Worm (Caenorhabditis elegans) whole organism, mixed stage, embryonic: ENCODE measurements around the gene T19C3.5.

ENCODE experiments used
- M03D4.4 ChIP-seq: sonication (generic microtip); optimal IDR thresholded peaks from 2 replicates; lab custom pipeline; 2017; ENCODE audit warnings: mild to moderate bottlenecking, missing genetic modification characterization, missing compliant biosample characterization
- bed-3 ChIP-seq: fragments of 200-800 bp; sonication (Bioruptor generic); optimal IDR thresholded peaks from 3 replicates; lab custom pipeline; 2018; ENCODE audit warnings: mild to moderate bottlenecking, missing genetic modification characterization, moderate library complexity, missing compliant biosample characterization
- ceh-39 ChIP-seq: fragments of 150-350 bp; optimal IDR thresholded peaks from 2 replicates; lab custom pipeline; 2014; ENCODE audit warnings: missing biosample characterization, missing genetic modification characterization
- ceh-43 ChIP-seq: fragments of 200-800 bp; sonication (Bioruptor generic); optimal IDR thresholded peaks from 2 replicates; lab custom pipeline; 2018; ENCODE audit warnings: mild to moderate bottlenecking, missing genetic modification characterization, moderate library complexity, missing compliant biosample characterization
- ceh-83 ChIP-seq: fragments of 200-800 bp; sonication (Bioruptor generic); optimal IDR thresholded peaks from 2 replicates; lab custom pipeline; 2018; ENCODE audit warnings: mild to moderate bottlenecking, missing genetic modification characterization, missing compliant biosample characterization
- ces-1 ChIP-seq: fragments of 150-350 bp; optimal IDR thresholded peaks from 2 replicates; lab custom pipeline; 2014; ENCODE audit warnings: missing biosample characterization, missing genetic modification reagents, missing genetic modification characterization
- cnd-1 ChIP-seq: fragments of 200-800 bp; sonication (Bioruptor generic); optimal IDR thresholded peaks from 2 replicates; lab custom pipeline; 2018; ENCODE audit warnings: mild to moderate bottlenecking, missing genetic modification characterization, missing compliant biosample characterization
- drap-1 ChIP-seq: fragments of 200-800 bp; sonication (Bioruptor generic); optimal IDR thresholded peaks from 3 replicates; lab custom pipeline; 2018; ENCODE audit warnings: mild to moderate bottlenecking, missing genetic modification characterization, missing compliant biosample characterization
- elt-1 ChIP-seq: sonication (generic microtip); optimal IDR thresholded peaks from 2 replicates; lab custom pipeline; 2017; ENCODE audit warnings: missing genetic modification characterization, mild to moderate bottlenecking, missing compliant biosample characterization, antibody characterized with exemption, moderate library complexity, borderline replicate concordance; ENCODE audit not compliant: insufficient read depth
- elt-3 ChIP-seq: fragments of 150-350 bp; optimal IDR thresholded peaks from 2 replicates; lab custom pipeline; 2014; ENCODE audit warnings: missing biosample characterization, missing genetic modification characterization
- flh-1 ChIP-seq: fragments of 200-800 bp; sonication (Bioruptor generic); optimal IDR thresholded peaks from 2 replicates; lab custom pipeline; 2018; ENCODE audit warnings: mild to moderate bottlenecking, missing genetic modification characterization, moderate library complexity, missing compliant biosample characterization
- ham-2 ChIP-seq: fragments of 200-800 bp; sonication (Bioruptor generic); optimal IDR thresholded peaks from 2 replicates; lab custom pipeline; 2018; ENCODE audit warnings: mild to moderate bottlenecking, missing genetic modification characterization, missing compliant biosample characterization
- hlh-1 ChIP-seq: fragments of 150-350 bp; optimal IDR thresholded peaks from 2 replicates; lab custom pipeline; 2014; ENCODE audit warnings: missing biosample characterization, missing genetic modification reagents, missing genetic modification characterization
- lin-13 ChIP-seq: fragments of 150-350 bp; optimal IDR thresholded peaks from 2 replicates; lab custom pipeline; 2014; ENCODE audit warnings: missing biosample characterization, missing genetic modification characterization
- lin-32 ChIP-seq: fragments of 200-800 bp; sonication (Bioruptor generic); optimal IDR thresholded peaks from 2 replicates; lab custom pipeline; 2018; ENCODE audit warnings: mild to moderate bottlenecking, missing genetic modification characterization, missing compliant biosample characterization
- lsy-2 ChIP-seq: fragments of 150-350 bp; optimal IDR thresholded peaks from 2 replicates; lab custom pipeline; 2014; ENCODE audit warnings: missing biosample characterization, missing genetic modification characterization
- mab-5 ChIP-seq: fragments of 150-350 bp; optimal IDR thresholded peaks from 2 replicates; lab custom pipeline; 2014; ENCODE audit warnings: missing biosample characterization, missing genetic modification characterization
- mep-1 ChIP-seq: fragments of 150-350 bp; optimal IDR thresholded peaks from 2 replicates; lab custom pipeline; 2017; ENCODE audit warnings: missing biosample characterization, missing genetic modification reagents, missing genetic modification characterization, inconsistent platforms
- mls-2 ChIP-seq: sonication (generic microtip); optimal IDR thresholded peaks from 2 replicates; lab custom pipeline; 2016; ENCODE audit warnings: mild to moderate bottlenecking, missing genetic modification characterization, moderate library complexity, missing compliant biosample characterization
- nhr-12 ChIP-seq: fragments of 150-350 bp; optimal IDR thresholded peaks from 2 replicates; lab custom pipeline; 2014; ENCODE audit warnings: missing biosample characterization, missing genetic modification characterization
- nhr-2 ChIP-seq: fragments of 150-350 bp; optimal IDR thresholded peaks from 2 replicates; lab custom pipeline; 2014; ENCODE audit warnings: missing biosample characterization, missing genetic modification characterization
- nhr-237 ChIP-seq: fragments of 150-350 bp; optimal IDR thresholded peaks from 2 replicates; lab custom pipeline; 2014; ENCODE audit warnings: missing biosample characterization, missing genetic modification characterization
- nhr-28 ChIP-seq: fragments of 150-350 bp; optimal IDR thresholded peaks from 2 replicates; lab custom pipeline; 2014; ENCODE audit warnings: missing biosample characterization, missing genetic modification characterization
- nhr-76 ChIP-seq: sonication (generic microtip); optimal IDR thresholded peaks from 2 replicates; lab custom pipeline; 2017; ENCODE audit warnings: missing biosample characterization, missing genetic modification characterization
- pha-4 ChIP-seq: fragments of 150-350 bp; optimal IDR thresholded peaks from 2 replicates; lab custom pipeline; 2018; ENCODE audit warnings: missing biosample characterization, missing genetic modification reagents, missing genetic modification characterization
- sem-2 ChIP-seq: fragments of 200-800 bp; sonication (Bioruptor generic); optimal IDR thresholded peaks from 2 replicates; lab custom pipeline; 2018; ENCODE audit warnings: mild to moderate bottlenecking, missing genetic modification characterization, missing compliant biosample characterization
- snpc-4 ChIP-seq: fragments of 150-350 bp; optimal IDR thresholded peaks from 2 replicates; lab custom pipeline; 2014; ENCODE audit warnings: missing biosample characterization, missing genetic modification characterization
- sptf-1 ChIP-seq: sonication (generic microtip); optimal IDR thresholded peaks from 2 replicates; lab custom pipeline; 2017; ENCODE audit warnings: mild to moderate bottlenecking, missing genetic modification characterization, moderate library complexity, missing compliant biosample characterization
- tbx-8 ChIP-seq: fragments of 200-800 bp; sonication (Bioruptor generic); optimal IDR thresholded peaks from 2 replicates; lab custom pipeline; 2018; ENCODE audit warnings: mild to moderate bottlenecking, missing genetic modification characterization, moderate library complexity, missing compliant biosample characterization
- unc-120 ChIP-seq: sonication (generic microtip); optimal IDR thresholded peaks from 2 replicates; lab custom pipeline; 2017; ENCODE audit warnings: missing genetic modification characterization, missing compliant biosample characterization; ENCODE audit not compliant: poor library complexity, severe bottlenecking
- unc-39 ChIP-seq: fragments of 150-350 bp; optimal IDR thresholded peaks from 2 replicates; lab custom pipeline; 2014; ENCODE audit warnings: missing biosample characterization, missing genetic modification characterization
- unc-62 ChIP-seq: fragments of 150-350 bp; optimal IDR thresholded peaks from 2 replicates; lab custom pipeline; 2014; ENCODE audit warnings: missing biosample characterization, missing genetic modification reagents, missing genetic modification characterization
- zip-8 ChIP-seq: fragments of 150-350 bp; optimal IDR thresholded peaks from 2 replicates; lab custom pipeline; 2014; ENCODE audit warnings: missing biosample characterization, missing genetic modification characterization
- ztf-11 ChIP-seq: fragments of 150-350 bp; optimal IDR thresholded peaks from 2 replicates; lab custom pipeline; 2014; ENCODE audit warnings: missing biosample characterization, missing genetic modification characterization

Gene T19C3.5

ce11 chrIII:649935-650334, 22.2 kb upstream of the T19C3.5 start:
- no peak for TF ChIP-seq nhr-237 (tag; lab: Kevin White, UChicago)
- no peak for TF ChIP-seq elt-3 (tag; lab: Kevin White, UChicago)
- TF ChIP-seq ceh-43 (GFP tag; lab: Kevin White, UChicago), result no peak
- no peak for TF ChIP-seq lsy-2 (tag; lab: Kevin White, UChicago)
- TF ChIP-seq drap-1, result no peak
- TF ChIP-seq nhr-12 (tag; lab: Kevin White, UChicago), result no peak
- no peak for TF ChIP-seq ham-2 (GFP tag; lab: Kevin White, UChicago)
- no peak for TF ChIP-seq M03D4.4
- no peak for TF ChIP-seq ceh-39
- TF ChIP-seq nhr-2 (tag; lab: Kevin White, UChicago), result no peak
- TF ChIP-seq lin-13, result no peak
- no peak for TF ChIP-seq sptf-1 (tag; lab: Kevin White, UChicago)
- no peak for TF ChIP-seq mab-5 (tag; lab: Kevin White, UChicago)

ce11 chrIII:647248-647647, 19.5 kb upstream of the T19C3.5 start:
- TF ChIP-seq ceh-83 (GFP tag; lab: Kevin White, UChicago) (no peak), nhr-237 (tag; lab: Kevin White, UChicago) (no peak), unc-120 (tag; lab: Kevin White, UChicago) (peak; percentile 63), pha-4 (tag; lab: Kevin White, UChicago) (peak; percentile 53), ztf-11 (tag; lab: Kevin White, UChicago) (no peak), ham-2 (GFP tag; lab: Kevin White, UChicago) (peak; percentile 92), unc-39 (tag; lab: Kevin White, UChicago) (no peak), snpc-4 (tag; lab: Kevin White, UChicago) (no peak), nhr-2 (tag; lab: Kevin White, UChicago) (peak; percentile 1), nhr-76 (tag; lab: Kevin White, UChicago) (no peak), mep-1 (tag; lab: Kevin White, UChicago) (peak; percentile 14), lin-13 (no peak), M03D4.4 (no peak), mls-2 (tag; lab: Kevin White, UChicago) (no peak), mab-5 (tag; lab: Kevin White, UChicago) (no peak)

ce11 chrIII:646454-646853, 18.7 kb upstream of the T19C3.5 start, which contains the start of gene orai-1:
Gene orai-1 (plus strand): TSS chrIII:646754.
- TF ChIP-seq zip-8, result peak; percentile 18
- TF ChIP-seq ceh-83 (GFP tag; lab: Kevin White, UChicago), result no peak
- no peak for TF ChIP-seq bed-3 (GFP tag; lab: Kevin White, UChicago)
- TF ChIP-seq unc-39 (tag; lab: Kevin White, UChicago), result no peak

- TF ChIP-seq cnd-1 (tag; lab: Kevin White, UChicago), result no peak
- TF ChIP-seq unc-62, result no peak
- TF ChIP-seq pha-4 (tag; lab: Kevin White, UChicago), result no peak
- no peak for TF ChIP-seq nhr-237 (tag; lab: Kevin White, UChicago)
- no peak for TF ChIP-seq unc-120 (tag; lab: Kevin White, UChicago)
- no peak for TF ChIP-seq lin-32 (GFP tag; lab: Kevin White, UChicago)
- TF ChIP-seq sptf-1 (tag; lab: Kevin White, UChicago), result no peak
- TF ChIP-seq lin-13, result no peak
- TF ChIP-seq hlh-1 (tag; lab: Kevin White, UChicago), result no peak
- TF ChIP-seq nhr-76 (tag; lab: Kevin White, UChicago), result no peak
- no peak for TF ChIP-seq mls-2 (tag; lab: Kevin White, UChicago)
- TF ChIP-seq snpc-4 (tag; lab: Kevin White, UChicago), result no peak
- TF ChIP-seq sem-2 (GFP tag; lab: Kevin White, UChicago), result no peak
- TF ChIP-seq zip-8, result no peak
- TF ChIP-seq drap-1, result no peak
- no peak for TF ChIP-seq ham-2 (GFP tag; lab: Kevin White, UChicago)
- TF ChIP-seq lsy-2 (tag; lab: Kevin White, UChicago), result no peak
These were observed 16.9 kb upstream of the T19C3.5 start for ce11 chrIII:644660-645059.

- TF ChIP-seq elt-1 (tag; lab: Kevin White, UChicago) (no peak), ces-1 (GFP tag; lab: Kevin White, UChicago) (no peak), unc-39 (tag; lab: Kevin White, UChicago) (no peak), unc-62 (no peak), tbx-8 (GFP tag; lab: Kevin White, UChicago) (no peak), M03D4.4 (no peak), bed-3 (GFP tag; lab: Kevin White, UChicago) (no peak), nhr-28 (no peak), lin-13 (no peak), nhr-12 (tag; lab: Kevin White, UChicago) (no peak), flh-1 (GFP tag; lab: Kevin White, UChicago) (no peak), drap-1 (no peak), zip-8 (no peak), mls-2 (tag; lab: Kevin White, UChicago) (no peak), ham-2 (GFP tag; lab: Kevin White, UChicago) (no peak), elt-3 (tag; lab: Kevin White, UChicago) (no peak), nhr-76 (tag; lab: Kevin White, UChicago) (no peak), ceh-83 (GFP tag; lab: Kevin White, UChicago) (no peak), cnd-1 (tag; lab: Kevin White, UChicago) (no peak)
These were observed 14.0 kb upstream of the T19C3.5 start, which contains the start of gene W06E11.1 for ce11 chrIII:641759-642158. Gene W06E11.1 (plus strand): TSS chrIII:642059.
